Fruit fly (Drosophila melanogaster): ENCODE results near the gene CG32148.

DNA sequence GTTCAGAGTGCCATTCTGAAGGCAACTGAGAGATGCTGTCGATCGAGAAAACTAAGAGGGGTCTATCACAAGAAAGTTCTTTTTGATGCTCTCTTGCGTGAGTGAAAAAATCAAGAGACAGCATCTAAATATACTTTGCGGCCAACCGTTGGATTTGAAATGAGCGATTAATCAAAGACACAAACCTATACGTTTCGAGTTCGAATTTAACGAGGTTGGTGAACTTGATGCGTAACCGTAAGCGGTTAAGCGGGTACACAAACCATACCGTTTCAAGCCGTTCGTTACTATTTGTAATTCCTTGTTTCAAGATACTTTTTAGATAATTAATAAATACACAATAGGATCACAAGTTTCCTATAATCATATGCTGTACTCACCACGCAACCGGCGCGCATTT, 48.9 kb downstream of the CG32148 start:
- TF ChIP-seq CG8478 (optimal IDR thresholded peaks at IDR 0.05) (no peak), CTCF (optimal IDR thresholded peaks at IDR 0.05) (peak; percentile 53 to 68)
